Worm (Caenorhabditis elegans) whole organism, mixed stage, embryonic: ENCODE results near the gene srx-64.

ENCODE experiments used
- M03D4.4 ChIP-seq: sonication (generic microtip); optimal IDR thresholded peaks from 2 replicates; lab custom pipeline; 2017; ENCODE audit warnings: mild to moderate bottlenecking, missing genetic modification characterization, missing compliant biosample characterization
- bed-3 ChIP-seq: fragments of 200-800 bp; sonication (Bioruptor generic); optimal IDR thresholded peaks from 3 replicates; lab custom pipeline; 2018; ENCODE audit warnings: mild to moderate bottlenecking, missing genetic modification characterization, moderate library complexity, missing compliant biosample characterization
- ceh-39 ChIP-seq: fragments of 150-350 bp; optimal IDR thresholded peaks from 2 replicates; lab custom pipeline; 2014; ENCODE audit warnings: missing biosample characterization, missing genetic modification characterization
- ceh-83 ChIP-seq: fragments of 200-800 bp; sonication (Bioruptor generic); optimal IDR thresholded peaks from 2 replicates; lab custom pipeline; 2018; ENCODE audit warnings: mild to moderate bottlenecking, missing genetic modification characterization, missing compliant biosample characterization
- cnd-1 ChIP-seq: fragments of 200-800 bp; sonication (Bioruptor generic); optimal IDR thresholded peaks from 2 replicates; lab custom pipeline; 2018; ENCODE audit warnings: mild to moderate bottlenecking, missing genetic modification characterization, missing compliant biosample characterization
- elt-1 ChIP-seq: sonication (generic microtip); optimal IDR thresholded peaks from 2 replicates; lab custom pipeline; 2017; ENCODE audit warnings: missing genetic modification characterization, mild to moderate bottlenecking, missing compliant biosample characterization, antibody characterized with exemption, moderate library complexity, borderline replicate concordance; ENCODE audit not compliant: insufficient read depth
- flh-1 ChIP-seq: fragments of 200-800 bp; sonication (Bioruptor generic); optimal IDR thresholded peaks from 2 replicates; lab custom pipeline; 2018; ENCODE audit warnings: mild to moderate bottlenecking, missing genetic modification characterization, moderate library complexity, missing compliant biosample characterization
- hlh-1 ChIP-seq: fragments of 150-350 bp; optimal IDR thresholded peaks from 2 replicates; lab custom pipeline; 2014; ENCODE audit warnings: missing biosample characterization, missing genetic modification reagents, missing genetic modification characterization
- lin-13 ChIP-seq: fragments of 150-350 bp; optimal IDR thresholded peaks from 2 replicates; lab custom pipeline; 2014; ENCODE audit warnings: missing biosample characterization, missing genetic modification characterization
- lin-32 ChIP-seq: fragments of 200-800 bp; sonication (Bioruptor generic); optimal IDR thresholded peaks from 2 replicates; lab custom pipeline; 2018; ENCODE audit warnings: mild to moderate bottlenecking, missing genetic modification characterization, missing compliant biosample characterization
- lsy-2 ChIP-seq: fragments of 150-350 bp; optimal IDR thresholded peaks from 2 replicates; lab custom pipeline; 2014; ENCODE audit warnings: missing biosample characterization, missing genetic modification characterization
- mab-5 ChIP-seq: fragments of 150-350 bp; optimal IDR thresholded peaks from 2 replicates; lab custom pipeline; 2014; ENCODE audit warnings: missing biosample characterization, missing genetic modification characterization
- mep-1 ChIP-seq: fragments of 150-350 bp; optimal IDR thresholded peaks from 2 replicates; lab custom pipeline; 2017; ENCODE audit warnings: missing biosample characterization, missing genetic modification reagents, missing genetic modification characterization, inconsistent platforms
- mls-2 ChIP-seq: sonication (generic microtip); optimal IDR thresholded peaks from 2 replicates; lab custom pipeline; 2016; ENCODE audit warnings: mild to moderate bottlenecking, missing genetic modification characterization, moderate library complexity, missing compliant biosample characterization
- nhr-12 ChIP-seq: fragments of 150-350 bp; optimal IDR thresholded peaks from 2 replicates; lab custom pipeline; 2014; ENCODE audit warnings: missing biosample characterization, missing genetic modification characterization
- nhr-2 ChIP-seq: fragments of 150-350 bp; optimal IDR thresholded peaks from 2 replicates; lab custom pipeline; 2014; ENCODE audit warnings: missing biosample characterization, missing genetic modification characterization
- nhr-237 ChIP-seq: fragments of 150-350 bp; optimal IDR thresholded peaks from 2 replicates; lab custom pipeline; 2014; ENCODE audit warnings: missing biosample characterization, missing genetic modification characterization
- nhr-28 ChIP-seq: fragments of 150-350 bp; optimal IDR thresholded peaks from 2 replicates; lab custom pipeline; 2014; ENCODE audit warnings: missing biosample characterization, missing genetic modification characterization
- nhr-76 ChIP-seq: sonication (generic microtip); optimal IDR thresholded peaks from 2 replicates; lab custom pipeline; 2017; ENCODE audit warnings: missing biosample characterization, missing genetic modification characterization
- pha-4 ChIP-seq: fragments of 150-350 bp; optimal IDR thresholded peaks from 2 replicates; lab custom pipeline; 2018; ENCODE audit warnings: missing biosample characterization, missing genetic modification reagents, missing genetic modification characterization
- sem-2 ChIP-seq: fragments of 200-800 bp; sonication (Bioruptor generic); optimal IDR thresholded peaks from 2 replicates; lab custom pipeline; 2018; ENCODE audit warnings: mild to moderate bottlenecking, missing genetic modification characterization, missing compliant biosample characterization
- snpc-4 ChIP-seq: fragments of 150-350 bp; optimal IDR thresholded peaks from 2 replicates; lab custom pipeline; 2014; ENCODE audit warnings: missing biosample characterization, missing genetic modification characterization
- sptf-1 ChIP-seq: sonication (generic microtip); optimal IDR thresholded peaks from 2 replicates; lab custom pipeline; 2017; ENCODE audit warnings: mild to moderate bottlenecking, missing genetic modification characterization, moderate library complexity, missing compliant biosample characterization
- tbx-8 ChIP-seq: fragments of 200-800 bp; sonication (Bioruptor generic); optimal IDR thresholded peaks from 2 replicates; lab custom pipeline; 2018; ENCODE audit warnings: mild to moderate bottlenecking, missing genetic modification characterization, moderate library complexity, missing compliant biosample characterization
- unc-120 ChIP-seq: sonication (generic microtip); optimal IDR thresholded peaks from 2 replicates; lab custom pipeline; 2017; ENCODE audit warnings: missing genetic modification characterization, missing compliant biosample characterization; ENCODE audit not compliant: poor library complexity, severe bottlenecking
- unc-39 ChIP-seq: fragments of 150-350 bp; optimal IDR thresholded peaks from 2 replicates; lab custom pipeline; 2014; ENCODE audit warnings: missing biosample characterization, missing genetic modification characterization
- unc-62 ChIP-seq: fragments of 150-350 bp; optimal IDR thresholded peaks from 2 replicates; lab custom pipeline; 2014; ENCODE audit warnings: missing biosample characterization, missing genetic modification reagents, missing genetic modification characterization
- zip-8 ChIP-seq: fragments of 150-350 bp; optimal IDR thresholded peaks from 2 replicates; lab custom pipeline; 2014; ENCODE audit warnings: missing biosample characterization, missing genetic modification characterization

srx-64 gene

DNA sequence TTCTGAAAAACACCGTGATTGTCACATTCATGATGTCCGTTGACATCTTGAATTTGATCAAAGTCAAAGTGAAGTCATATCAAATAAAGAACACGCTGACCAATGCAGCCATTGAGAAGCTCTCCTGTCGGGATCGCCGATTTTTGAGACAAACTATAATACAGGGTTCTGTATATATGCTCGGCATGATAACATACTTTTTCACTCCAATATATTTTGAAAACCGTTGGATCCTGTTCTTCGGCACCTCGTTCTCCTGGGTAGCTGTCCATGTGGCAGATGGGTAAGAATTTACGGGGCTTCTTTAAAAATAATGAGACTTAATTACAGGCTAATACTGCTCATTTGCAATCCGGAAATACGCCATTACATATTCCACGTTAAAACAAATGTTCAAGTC lies 6.7 kb upstream of the srx-64 start:
- TF ChIP-seq flh-1 (GFP tag; lab: Kevin White, UChicago) (no peak), nhr-2 (tag; lab: Kevin White, UChicago) (no peak), elt-1 (no peak), pha-4 (tag; lab: Kevin White, UChicago) (no peak), ceh-39 (tag; lab: Kevin White, UChicago) (no peak), mls-2 (tag; lab: Kevin White, UChicago) (no peak), tbx-8 (no peak), sem-2 (no peak), unc-120 (no peak), M03D4.4 (no peak), hlh-1 (tag; lab: Kevin White, UChicago) (no peak)

DNA sequence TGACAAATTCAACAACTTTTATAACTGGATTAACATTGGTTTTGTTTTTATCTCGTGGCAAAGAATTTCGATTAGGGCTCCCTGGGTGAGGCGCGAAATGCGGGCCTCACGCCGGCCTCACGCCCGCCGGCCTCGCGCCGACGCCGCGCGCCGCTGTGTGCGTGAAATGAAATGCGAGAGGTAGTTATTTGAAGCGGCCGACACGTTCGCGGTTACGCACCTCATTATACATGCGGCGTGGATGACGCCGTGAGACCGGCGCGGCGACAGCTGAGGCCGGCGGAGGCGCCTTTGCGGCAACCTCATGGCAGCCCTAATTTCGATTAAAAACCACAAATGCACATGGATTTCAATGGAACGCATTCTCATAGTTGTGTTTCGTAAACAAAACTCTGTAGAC lies 1.7 kb upstream of the srx-64 start:
- TF ChIP-seq unc-39 (tag; lab: Kevin White, UChicago) (no peak), mls-2 (tag; lab: Kevin White, UChicago) (no peak), hlh-1 (tag; lab: Kevin White, UChicago) (no peak), mep-1 (tag; lab: Kevin White, UChicago) (no peak)

ce11 chrV:3931326-3931725 lies 2.1 kb downstream of the srx-64 start, which contains the start of gene srx-63:
Gene srx-63 (plus strand): TSS chrV:3931626.
- TF ChIP-seq unc-39 (tag; lab: Kevin White, UChicago) (no peak), nhr-2 (tag; lab: Kevin White, UChicago) (no peak), snpc-4 (tag; lab: Kevin White, UChicago) (no peak), cnd-1 (tag; lab: Kevin White, UChicago) (no peak), ceh-83 (GFP tag; lab: Kevin White, UChicago) (no peak), M03D4.4 (no peak), pha-4 (tag; lab: Kevin White, UChicago) (no peak), nhr-28 (tag; lab: Kevin White, UChicago) (no peak), zip-8 (tag; lab: Kevin White, UChicago) (no peak), mep-1 (tag; lab: Kevin White, UChicago) (no peak), lin-13 (tag; lab: Kevin White, UChicago) (no peak), unc-62 (no peak), lin-32 (GFP tag; lab: Kevin White, UChicago) (no peak), sem-2 (no peak), nhr-76 (no peak)

- TF ChIP-seq cnd-1 (tag; lab: Kevin White, UChicago) (no peak), M03D4.4 (no peak), ceh-83 (GFP tag; lab: Kevin White, UChicago) (no peak), mep-1 (tag; lab: Kevin White, UChicago) (no peak), unc-62 (no peak), nhr-12 (tag; lab: Kevin White, UChicago) (no peak), lin-32 (GFP tag; lab: Kevin White, UChicago) (no peak), hlh-1 (tag; lab: Kevin White, UChicago) (no peak)
These were observed 6.8 kb downstream of the srx-64 start, which contains the start of gene cyp-35A5 for ce11 chrV:3935892-3936478. Gene cyp-35A5 (plus strand): TSS chrV:3936326.

- TF ChIP-seq bed-3 (no peak), nhr-2 (tag; lab: Kevin White, UChicago) (no peak), lsy-2 (tag; lab: Kevin White, UChicago) (no peak)
These were observed 9.6 kb downstream of the srx-64 start, which contains the start of gene cyp-35B1 for ce11 chrV:3938789-3939188. Gene cyp-35B1 (plus strand): TSS chrV:3939032.

DNA sequence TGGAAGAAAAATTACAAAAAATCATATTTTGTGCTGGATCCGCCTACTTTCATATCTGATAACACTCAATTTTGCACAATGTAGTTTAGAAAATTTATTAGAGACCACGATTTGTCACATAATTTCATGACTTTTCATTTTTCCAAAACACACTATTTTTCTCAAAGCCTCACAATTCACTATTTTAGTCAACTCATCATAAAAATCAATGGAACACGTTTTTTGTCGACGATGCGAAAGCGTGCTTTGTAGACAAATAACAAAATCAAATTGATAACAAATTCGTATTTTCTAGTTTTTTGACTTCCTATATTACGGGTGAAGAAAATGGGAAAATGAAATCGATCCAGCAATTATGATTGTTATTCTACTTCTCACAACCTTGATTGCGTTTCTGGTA lies 12.7 kb downstream of the srx-64 start, which contains the start of gene cyp-35B2:
Gene cyp-35B2, plus strand, starts transcription at position 301 of the 400 bp plus-strand sequence.
- TF ChIP-seq elt-1: no peak
- TF ChIP-seq nhr-2 (tag; lab: Kevin White, UChicago): no peak
- no peak for TF ChIP-seq mab-5
- TF ChIP-seq nhr-237 (tag; lab: Kevin White, UChicago): no peak
- no peak for TF ChIP-seq unc-39 (tag; lab: Kevin White, UChicago)
- no peak for TF ChIP-seq hlh-1 (tag; lab: Kevin White, UChicago)
- no peak for TF ChIP-seq lsy-2 (tag; lab: Kevin White, UChicago)
- no peak for TF ChIP-seq mep-1 (tag; lab: Kevin White, UChicago)
- TF ChIP-seq ceh-39 (tag; lab: Kevin White, UChicago): no peak
- no peak for TF ChIP-seq nhr-12 (tag; lab: Kevin White, UChicago)
- TF ChIP-seq mls-2 (tag; lab: Kevin White, UChicago): no peak
- no peak for TF ChIP-seq sem-2
- no peak for TF ChIP-seq pha-4 (tag; lab: Kevin White, UChicago)
- TF ChIP-seq sptf-1 (tag; lab: Kevin White, UChicago): no peak
